Fruit fly (Drosophila melanogaster): ENCODE data around the gene CG14545.

- no peak for TF ChIP-seq CG8478 (optimal IDR thresholded peaks at IDR 0.05)
- TF ChIP-seq CTCF (optimal IDR thresholded peaks at IDR 0.05), result peak; percentile 68 to 75
These were observed 25.5 kb upstream of the CG14545 start for dm6 chr3R:25876639-25877038.

Measured in S2 (cell line).